ENCODE assay signal across 5 fruit fly cellular contexts in the genomic region with DNA sequence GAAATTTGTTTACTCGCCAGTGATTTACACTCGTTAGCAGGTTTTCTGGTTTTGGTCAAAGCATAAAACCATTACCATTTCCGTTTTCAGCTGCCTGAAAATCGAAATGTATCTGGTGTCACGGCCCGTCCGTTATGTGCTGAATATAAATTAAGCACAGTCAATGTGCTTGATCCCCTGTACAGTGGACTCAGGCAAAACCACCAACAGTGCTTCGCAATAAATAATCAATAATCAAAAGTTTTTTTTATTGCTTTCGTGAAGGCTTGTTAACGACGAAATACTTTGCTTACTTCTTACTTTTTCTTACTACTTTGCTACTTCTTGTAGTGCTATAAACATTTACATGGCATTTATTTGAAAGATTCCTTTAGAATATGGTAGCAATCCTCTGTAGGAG.
TF ChIP-seq lines count a peak whose summit lies in the region.

No protein-coding gene starts in this region.

- no peak for TF ChIP-seq CTCF in whole organism, embryonic (GFP tag; optimal IDR thresholded peaks at IDR 0.05; lab: Kevin White, UChicago)

TF ChIP-seq in whole organism, adult, 20 proteins besides CTCF, POLR2A, EP300 and RAD21:
- TF ChIP-seq ovo (GFP tag; optimal IDR thresholded peaks at IDR 0.05; lab: Kevin White, UChicago), result no peak
- no peak for TF ChIP-seq CG1620 (GFP tag; optimal IDR thresholded peaks at IDR 0.05; lab: Kevin White, UChicago)
- TF ChIP-seq bab1 (GFP tag; optimal IDR thresholded peaks at IDR 0.05; lab: Kevin White, UChicago), result peak; percentile 31
- TF ChIP-seq Mnt (GFP tag; optimal IDR thresholded peaks at IDR 0.05; lab: Kevin White, UChicago), result no peak
- no peak for TF ChIP-seq Crg-1 (GFP tag; optimal IDR thresholded peaks at IDR 0.05; lab: Kevin White, UChicago)
- no peak for TF ChIP-seq Clk (GFP tag; optimal IDR thresholded peaks at IDR 0.05; lab: Kevin White, UChicago)

TF ChIP-seq in whole organism, embryonic, 481 proteins besides CTCF, POLR2A, EP300 and RAD21 (continues in another document):
- TF ChIP-seq Atf-2 (GFP tag; optimal IDR thresholded peaks at IDR 0.05; lab: Kevin White, UChicago) (no peak), CG5180 (GFP tag; optimal IDR thresholded peaks at IDR 0.05; lab: Kevin White, UChicago) (no peak), org-1 (GFP tag; optimal IDR thresholded peaks at IDR 0.05; lab: Kevin White, UChicago) (no peak), CG7556 (GFP tag; optimal IDR thresholded peaks at IDR 0.05; lab: Kevin White, UChicago) (peak; percentile 27), Six4 (GFP tag; optimal IDR thresholded peaks at IDR 0.05; lab: Kevin White, UChicago) (no peak), dati (GFP tag; IDR thresholded peaks at IDR 0.05; lab: Robert Waterston, UW) (no peak), kni (GFP tag; optimal IDR thresholded peaks at IDR 0.05; lab: Kevin White, UChicago) (no peak), stc (GFP tag; IDR thresholded peaks at IDR 0.05; lab: Robert Waterston, UW) (no peak), CG14441 (GFP tag; IDR thresholded peaks at IDR 0.05; lab: Robert Waterston, UW) (no peak), trem (tag; optimal IDR thresholded peaks at IDR 0.05; lab: Kevin White, UChicago) (no peak), CG32767 (GFP tag; IDR thresholded peaks at IDR 0.05; lab: Robert Waterston, UW) (no peak), CG6272 (GFP tag; IDR thresholded peaks at IDR 0.05; lab: Robert Waterston, UW) (no peak), CG10462 (GFP tag; optimal IDR thresholded peaks at IDR 0.05; lab: Kevin White, UChicago) (no peak), sens (GFP tag; lab: Kevin White, UChicago) (peak; percentile 81), CG7372 (GFP tag; IDR thresholded peaks at IDR 0.05; lab: Robert Waterston, UW) (no peak), CG8388 (GFP tag; optimal IDR thresholded peaks at IDR 0.05; lab: Kevin White, UChicago) (no peak), Lim3 (GFP tag; IDR thresholded peaks at IDR 0.05; lab: Robert Waterston, UW) (no peak), Dfd (GFP tag; optimal IDR thresholded peaks at IDR 0.05; lab: Kevin White, UChicago) (no peak), peb (GFP tag; IDR thresholded peaks at IDR 0.05; lab: Robert Waterston, UW) (no peak), CG4820 (GFP tag; optimal IDR thresholded peaks at IDR 0.05; lab: Kevin White, UChicago) (no peak), HHEX (GFP tag; optimal IDR thresholded peaks at IDR 0.05; lab: Kevin White, UChicago) (no peak), H15 (GFP tag; IDR thresholded peaks at IDR 0.05; lab: Robert Waterston, UW) (no peak)

TF ChIP-seq in whole organism, prepupa, 60 proteins besides CTCF, POLR2A, EP300 and RAD21 (continues in another document):
- peak; percentile 66 for TF ChIP-seq Eip78C (GFP tag; lab: Kevin White, UChicago)
- TF ChIP-seq CG11294 (GFP tag; IDR thresholded peaks at IDR 0.05; lab: Robert Waterston, UW), result 0 out of 2 replicates have a peak, but pooled peaks have one; percentile 17
- no peak for TF ChIP-seq Gug (GFP tag; IDR thresholded peaks at IDR 0.05; lab: Robert Waterston, UW)
- TF ChIP-seq CG31627 (GFP tag; optimal IDR thresholded peaks at IDR 0.05; lab: Kevin White, UChicago), result peak; percentile 15
- TF ChIP-seq CG6276 (GFP tag; optimal IDR thresholded peaks at IDR 0.05; lab: Kevin White, UChicago), result no peak
- TF ChIP-seq OdsH (GFP tag; optimal IDR thresholded peaks at IDR 0.05; lab: Kevin White, UChicago), result peak; percentile 16
- no peak for TF ChIP-seq CG3032 (tag; optimal IDR thresholded peaks at IDR 0.05; lab: Kevin White, UChicago)
- TF ChIP-seq cyc (GFP tag; optimal IDR thresholded peaks at IDR 0.05; lab: Kevin White, UChicago), result peak; percentile 5
- no peak for TF ChIP-seq CG3919 (GFP tag; optimal IDR thresholded peaks at IDR 0.05; lab: Kevin White, UChicago)
- TF ChIP-seq Hr38 (GFP tag; optimal IDR thresholded peaks at IDR 0.05; lab: Kevin White, UChicago), result no peak
- TF ChIP-seq topi (GFP tag; optimal IDR thresholded peaks at IDR 0.05; lab: Kevin White, UChicago), result no peak
- TF ChIP-seq CG8119 (GFP tag; IDR thresholded peaks at IDR 0.05; lab: Robert Waterston, UW), result 0 out of 3 replicates have a peak, but pooled peaks have one; percentile 22
- peak; percentile 27 for TF ChIP-seq Sox102F (GFP tag; optimal IDR thresholded peaks at IDR 0.05; lab: Kevin White, UChicago)
- no peak for TF ChIP-seq CG11762 (GFP tag; optimal IDR thresholded peaks at IDR 0.05; lab: Kevin White, UChicago; ENCODE audit: insufficient read depth)
- peak; percentile 12 for TF ChIP-seq achi (GFP tag; optimal IDR thresholded peaks at IDR 0.05; lab: Kevin White, UChicago)
- no peak for TF ChIP-seq Blimp-1 (GFP tag; optimal IDR thresholded peaks at IDR 0.05; lab: Kevin White, UChicago)
- TF ChIP-seq Hr4 (GFP tag; optimal IDR thresholded peaks at IDR 0.05; lab: Kevin White, UChicago), result peak; percentile 38
- TF ChIP-seq fd59A (GFP tag; optimal IDR thresholded peaks at IDR 0.05; lab: Kevin White, UChicago), result no peak
- TF ChIP-seq CG6792 (GFP tag; optimal IDR thresholded peaks at IDR 0.05; lab: Kevin White, UChicago), result no peak
- TF ChIP-seq Eip75B (GFP tag; optimal IDR thresholded peaks at IDR 0.05; lab: Kevin White, UChicago), result peak; percentile 8
- no peak for TF ChIP-seq dsx (GFP tag; optimal IDR thresholded peaks at IDR 0.05; lab: Kevin White, UChicago; ENCODE audit: poor library complexity, severe bottlenecking)

TF ChIP-seq in whole organism, pupa, 21 proteins besides CTCF, POLR2A, EP300 and RAD21:
- TF ChIP-seq Pif1B (GFP tag; optimal IDR thresholded peaks at IDR 0.05; lab: Kevin White, UChicago), result no peak
- TF ChIP-seq CG17806 (tag; optimal IDR thresholded peaks at IDR 0.05; lab: Kevin White, UChicago), result peak; percentile 3

TF ChIP-seq in whole organism, wandering third instar larva, 38 proteins besides CTCF, POLR2A, EP300 and RAD21:
- TF ChIP-seq HLH106 (tag; optimal IDR thresholded peaks at IDR 0.05; lab: Kevin White, UChicago), result peak; percentile 5
- TF ChIP-seq OdsH (GFP tag; optimal IDR thresholded peaks at IDR 0.05; lab: Kevin White, UChicago), result peak; percentile 4
- TF ChIP-seq Vsx2 (GFP tag; optimal IDR thresholded peaks at IDR 0.05; lab: Kevin White, UChicago; ENCODE audit: partially characterized antibody), result no peak
